Worm (Caenorhabditis elegans) whole organism, L4 larva: ENCODE results near the gene gst-34.

Experiments
- F49E8.2 ChIP-seq: sonication (generic microtip); optimal IDR thresholded peaks from 2 replicates; lab custom pipeline; 2016; ENCODE audit warnings: missing compliant biosample characterization, mild to moderate bottlenecking, missing genetic modification characterization, borderline replicate concordance
- R02D3.7 ChIP-seq: fragments of 150-350 bp; sonication (generic microtip); optimal IDR thresholded peaks from 3 replicates; lab custom pipeline; 2014; ENCODE audit warnings: missing biosample characterization, missing genetic modification characterization
- T26A8.4 ChIP-seq: fragments of 200-800 bp; sonication (Bioruptor generic); IDR thresholded peaks from 2 replicates; pipeline ENCODE4 v1.3.6; 2022; ENCODE audit warnings: missing genetic modification characterization, missing compliant biosample characterization
- Y75B8A.6 ChIP-seq: fragments of 200-800 bp; sonication (Bioruptor generic); IDR thresholded peaks from 2 replicates; pipeline ENCODE4 v1.3.6; 2022; ENCODE audit warnings: missing genetic modification reagents, missing genetic modification characterization, missing compliant biosample characterization
- aha-1 ChIP-seq: fragments of 150-350 bp; peaks from one replicate; lab custom pipeline; 2014; ENCODE audit warnings: missing biosample characterization, missing genetic modification characterization
- aly-2 ChIP-seq: sonication (generic microtip); optimal IDR thresholded peaks from 2 replicates; lab custom pipeline; 2018; ENCODE audit warnings: missing biosample characterization, missing genetic modification characterization
- ama-1 ChIP-seq: fragments of 150-350 bp; optimal IDR thresholded peaks from 2 replicates; lab custom pipeline; 2014; ENCODE audit warnings: inconsistent platforms, mixed read lengths
- arid-1 ChIP-seq: fragments of 200-800 bp; sonication (Bioruptor generic); conservative IDR thresholded peaks from 2 replicates; pipeline ENCODE4 v1.3.6; 2022; ENCODE audit warnings: missing genetic modification reagents, missing genetic modification characterization, missing compliant biosample characterization
- cey-2 ChIP-seq: sonication (generic microtip); optimal IDR thresholded peaks from 3 replicates; lab custom pipeline; 2017; ENCODE audit warnings: missing genetic modification characterization, mild to moderate bottlenecking, missing compliant biosample characterization, antibody characterized with exemption, borderline replicate concordance; ENCODE audit not compliant: insufficient read depth
- daf-19 ChIP-seq: fragments of 200-800 bp; sonication (Bioruptor generic); conservative IDR thresholded peaks from 2 replicates; pipeline ENCODE4 v1.3.6; 2022; ENCODE audit warnings: missing genetic modification characterization, missing compliant biosample characterization
- dve-1 ChIP-seq: sonication (generic microtip); optimal IDR thresholded peaks from 2 replicates; lab custom pipeline; 2017; ENCODE audit warnings: antibody characterized with exemption, mild to moderate bottlenecking, missing genetic modification characterization, missing compliant biosample characterization; ENCODE audit not compliant: insufficient read depth
- egl-27 ChIP-seq: sonication (generic microtip); optimal IDR thresholded peaks from 3 replicates; lab custom pipeline; 2017; ENCODE audit warnings: missing biosample characterization, missing genetic modification reagents, missing genetic modification characterization
- egl-43 ChIP-seq: fragments of 200-800 bp; sonication (Bioruptor generic); IDR thresholded peaks from 2 replicates; pipeline ENCODE4 v1.3.6; 2022; ENCODE audit warnings: missing genetic modification reagents, missing genetic modification characterization, missing compliant biosample characterization
- hif-1 ChIP-seq, 2 experiments: sonication (generic microtip); optimal IDR thresholded peaks; 2 replicates each; lab custom pipeline; 2016 to 2017; ENCODE audit warnings: missing compliant biosample characterization in 2 of 2, missing genetic modification characterization in 2 of 2, missing genetic modification reagents in 2 of 2, missing genotype in 2 of 2, mild to moderate bottlenecking in 1 of 2
- hlh-11 ChIP-seq: fragments of 200-800 bp; sonication (Bioruptor generic); optimal IDR thresholded peaks from 2 replicates; lab custom pipeline; 2018; ENCODE audit warnings: mild to moderate bottlenecking, missing genetic modification characterization, missing compliant biosample characterization
- jun-1 ChIP-seq: fragments of 150-350 bp; optimal IDR thresholded peaks from 2 replicates; lab custom pipeline; 2014; ENCODE audit warnings: missing biosample characterization, missing genetic modification reagents, missing genetic modification characterization
- lim-7 ChIP-seq: fragments of 200-800 bp; sonication (Bioruptor generic); IDR thresholded peaks from 2 replicates; pipeline ENCODE4 v1.3.6; 2022; ENCODE audit warnings: missing genetic modification characterization, missing compliant biosample characterization
- lin-1 ChIP-seq: fragments of 200-800 bp; sonication (Bioruptor generic); IDR thresholded peaks from 2 replicates; pipeline ENCODE4 v1.3.6; 2022; ENCODE audit warnings: missing genetic modification reagents, missing genetic modification characterization, missing compliant biosample characterization
- lin-13 ChIP-seq: fragments of 150-350 bp; optimal IDR thresholded peaks from 2 replicates; lab custom pipeline; 2014; ENCODE audit warnings: missing biosample characterization, missing genetic modification reagents, missing genetic modification characterization
- lin-29 ChIP-seq: fragments of 200-800 bp; sonication (Bioruptor generic); IDR thresholded peaks from 2 replicates; pipeline ENCODE4 v1.3.6; 2022; ENCODE audit warnings: missing genetic modification reagents, missing genetic modification characterization, missing compliant biosample characterization
- madf-5 ChIP-seq, 2 experiments: fragments of 200-800 bp; sonication (Bioruptor generic); IDR thresholded peaks; 2 replicates each; pipeline ENCODE4 v1.3.6; 2022; ENCODE audit warnings: missing compliant biosample characterization in 2 of 2, missing genetic modification characterization in 2 of 2
- nhr-10 ChIP-seq: fragments of 150-350 bp; optimal IDR thresholded peaks from 2 replicates; lab custom pipeline; 2014; ENCODE audit warnings: missing biosample characterization, missing genetic modification characterization
- nhr-11 ChIP-seq: fragments of 150-350 bp; optimal IDR thresholded peaks from 2 replicates; lab custom pipeline; 2014; ENCODE audit warnings: missing biosample characterization, missing genetic modification characterization
- nhr-237 ChIP-seq: sonication (generic microtip); optimal IDR thresholded peaks from 2 replicates; lab custom pipeline; 2017; ENCODE audit warnings: missing biosample characterization, missing genetic modification characterization
- nhr-41 ChIP-seq: fragments of 200-800 bp; sonication (Bioruptor generic); IDR thresholded peaks from 2 replicates; pipeline ENCODE4 v1.3.6; 2022; ENCODE audit warnings: missing genetic modification reagents, missing genetic modification characterization, missing compliant biosample characterization
- nhr-6 ChIP-seq: fragments of 150-350 bp; optimal IDR thresholded peaks from 2 replicates; lab custom pipeline; 2014; ENCODE audit warnings: missing biosample characterization, missing genetic modification characterization
- nhr-77 ChIP-seq: fragments of 150-350 bp; optimal IDR thresholded peaks from 2 replicates; lab custom pipeline; 2014; ENCODE audit warnings: missing biosample characterization, missing genetic modification characterization
- pqm-1 ChIP-seq: sonication (generic microtip); optimal IDR thresholded peaks from 2 replicates; lab custom pipeline; 2017; ENCODE audit warnings: missing biosample characterization, missing genetic modification characterization
- rbr-2 ChIP-seq: sonication (generic microtip); optimal IDR thresholded peaks from 2 replicates; lab custom pipeline; 2016; ENCODE audit warnings: missing genotype, missing genetic modification characterization, missing compliant biosample characterization
- saeg-2 ChIP-seq: fragments of 200-800 bp; sonication (Bioruptor generic); IDR thresholded peaks from 2 replicates; pipeline ENCODE4 v1.3.6; 2022; ENCODE audit warnings: missing genetic modification reagents, missing genetic modification characterization, missing compliant biosample characterization
- set-16 ChIP-seq: fragments of 200-800 bp; sonication (Bioruptor generic); IDR thresholded peaks from 2 replicates; pipeline ENCODE4 v1.3.6; 2022; ENCODE audit warnings: missing genetic modification reagents, missing genetic modification characterization, missing compliant biosample characterization
- snpc-1.2 ChIP-seq: fragments of 200-800 bp; sonication (Bioruptor generic); IDR thresholded peaks from 2 replicates; pipeline ENCODE4 v1.3.6; 2022; ENCODE audit warnings: missing genetic modification reagents, missing genetic modification characterization, missing compliant biosample characterization
- spr-1 ChIP-seq: sonication (generic microtip); optimal IDR thresholded peaks from 2 replicates; lab custom pipeline; 2016; ENCODE audit warnings: mild to moderate bottlenecking, missing genetic modification characterization, missing compliant biosample characterization
- unc-62 ChIP-seq, 3 experiments: fragments of 150-350 bp in 1 of 3; sonication (generic microtip); optimal IDR thresholded peaks in 2 of 3; peaks in 1 of 3; 1 replicate in 1 of 3; 2 replicates in 2 of 3; lab custom pipeline; 2014 to 2017; ENCODE audit warnings: missing biosample characterization in 3 of 3, missing genetic modification characterization in 3 of 3, missing genetic modification reagents in 3 of 3, missing genotype in 1 of 3
- zag-1 ChIP-seq: fragments of 150-350 bp; optimal IDR thresholded peaks from 2 replicates; lab custom pipeline; 2014; ENCODE audit warnings: missing biosample characterization, missing genetic modification characterization
- zfp-2 ChIP-seq: sonication (generic microtip); optimal IDR thresholded peaks from 2 replicates; lab custom pipeline; 2016; ENCODE audit warnings: mild to moderate bottlenecking, missing genetic modification characterization, missing compliant biosample characterization

Gene gst-34

ce11 chrII:15232705-15233104 is 49.7 kb upstream of the gst-34 start, which contains the start of gene Y46E12BL.2 (continued):
- TF ChIP-seq nhr-6 (tag; lab: Kevin White, UChicago) (peak; percentile 88), Y75B8A.6 (GFP tag; lab: Robert Waterston, UW) (no peak), rbr-2 (tag; lab: Kevin White, UChicago) (peak; percentile 64), spr-1 (tag; lab: Kevin White, UChicago) (peak; percentile 10), snpc-1.2 (GFP tag; lab: Robert Waterston, UW) (no peak), unc-62 (GFP tag; optimal IDR thresholded peaks at IDR 0.05 in 1 of 2; lab: Kevin White, UChicago) (peak in 1 of 2 experiments; percentile 57), unc-62 (tag; optimal IDR thresholded peaks at IDR 0.05; lab: Kevin White, UChicago) (no peak), lin-29 (GFP tag; lab: Robert Waterston, UW) (no peak), saeg-2 (GFP tag; lab: Robert Waterston, UW) (no peak), nhr-77 (tag; lab: Kevin White, UChicago) (peak; percentile 87), hlh-11 (tag; lab: Kevin White, UChicago) (peak; percentile 45), zag-1 (no peak), lim-7 (GFP tag; lab: Robert Waterston, UW) (no peak)

ce11 chrII:15229785-15230393 is 46.9 kb upstream of the gst-34 start, which contains the start of gene spsb-2:
Gene spsb-2, plus strand, starts transcription at chrII:15230343.
- TF ChIP-seq nhr-77 (tag; lab: Kevin White, UChicago) (no peak), Y75B8A.6 (GFP tag; lab: Robert Waterston, UW) (no peak), T26A8.4 (GFP tag; lab: Robert Waterston, UW) (0 out of 2 replicates have a peak, but pooled peaks have one; percentile 33), dve-1 (tag; lab: Kevin White, UChicago) (no peak), zfp-2 (no peak), F49E8.2 (tag; lab: Kevin White, UChicago) (no peak), lin-1 (no peak), ama-1 (lab: Kevin White, UChicago) (peak; percentile 47)

- TF ChIP-seq madf-5 (GFP tag; IDR thresholded peaks at IDR 0.05; lab: Robert Waterston, UW) = no peak
- TF ChIP-seq egl-43 (GFP tag; lab: Robert Waterston, UW) = 0 out of 2 replicates have a peak, but pooled peaks have one; percentile 9
- TF ChIP-seq unc-62 (GFP tag; optimal IDR thresholded peaks at IDR 0.05 in 1 of 2; lab: Kevin White, UChicago) = peak in 1 of 2 experiments; percentile 96
- TF ChIP-seq unc-62 (tag; optimal IDR thresholded peaks at IDR 0.05; lab: Kevin White, UChicago) = no peak
- TF ChIP-seq ama-1 (lab: Kevin White, UChicago) = peak; percentile 23
- 0 out of 2 replicates have a peak, but pooled peaks have one; percentile 3 for TF ChIP-seq arid-1
- TF ChIP-seq jun-1 = no peak
Measured at ce11 chrII:15228005-15228404, 45.0 kb upstream of the gst-34 start.

- TF ChIP-seq unc-62 (GFP tag; optimal IDR thresholded peaks at IDR 0.05 in 1 of 2; lab: Kevin White, UChicago) (peak in 1 of 2 experiments; percentile 91), unc-62 (tag; optimal IDR thresholded peaks at IDR 0.05; lab: Kevin White, UChicago) (no peak), nhr-11 (tag; lab: Kevin White, UChicago) (no peak)
Measured at ce11 chrII:15226805-15227204, 43.8 kb upstream of the gst-34 start.

- TF ChIP-seq cey-2 = no peak
- TF ChIP-seq egl-43 (GFP tag; lab: Robert Waterston, UW) = 0 out of 2 replicates have a peak, but pooled peaks have one; percentile 13
- TF ChIP-seq snpc-1.2 (GFP tag; lab: Robert Waterston, UW) = no peak
- no peak for TF ChIP-seq spr-1 (tag; lab: Kevin White, UChicago)
- TF ChIP-seq jun-1 = no peak
- TF ChIP-seq pqm-1 (tag; lab: Kevin White, UChicago) = no peak
- no peak for TF ChIP-seq nhr-237
- no peak for TF ChIP-seq nhr-10 (tag; lab: Kevin White, UChicago)
- TF ChIP-seq ama-1 (lab: Kevin White, UChicago) = no peak
- TF ChIP-seq daf-19 (GFP tag; lab: Robert Waterston, UW) = no peak
- peak; percentile 89 for TF ChIP-seq set-16 (GFP tag; lab: Robert Waterston, UW)
- no peak for TF ChIP-seq arid-1
- no peak for TF ChIP-seq aly-2
- TF ChIP-seq egl-27 (tag; lab: Kevin White, UChicago) = no peak
- no peak for TF ChIP-seq nhr-41 (GFP tag; lab: Robert Waterston, UW)
- peak; percentile 57 for TF ChIP-seq aha-1 (tag; lab: Kevin White, UChicago)
- no peak for TF ChIP-seq R02D3.7 (tag; lab: Kevin White, UChicago)
- no peak for TF ChIP-seq hif-1 (tag; optimal IDR thresholded peaks at IDR 0.05; lab: Kevin White, UChicago)
- no peak for TF ChIP-seq lin-13
Measured at ce11 chrII:15226186-15226585, 43.1 kb upstream of the gst-34 start.
